Fruit fly (Drosophila melanogaster): ENCODE results near the gene ogre.

ogre gene

dm6 chrX:7011063-7011743 lies 20.1 kb upstream of the ogre start, which contains the start of the genes cm, sloth1 and sloth2 (continued):
- peak; percentile 86 for TF ChIP-seq CG7928 (GFP tag; optimal IDR thresholded peaks at IDR 0.05)
- peak; percentile 93 for TF ChIP-seq bab2 (GFP tag; optimal IDR thresholded peaks at IDR 0.05)
- no peak for TF ChIP-seq bowl (GFP tag; IDR thresholded peaks at IDR 0.05)
- no peak for TF ChIP-seq CG14965 (GFP tag; optimal IDR thresholded peaks at IDR 0.05; ENCODE audit: borderline replicate concordance)
- TF ChIP-seq CG14860 (GFP tag; IDR thresholded peaks at IDR 0.05; ENCODE audit: partially characterized antibody) = peak; percentile 75
- no peak for TF ChIP-seq CG8359 (GFP tag; optimal IDR thresholded peaks at IDR 0.05; ENCODE audit: borderline replicate concordance)
- TF ChIP-seq en (GFP tag; optimal IDR thresholded peaks at IDR 0.05) = peak; percentile 70
- TF ChIP-seq Usf (GFP tag; optimal IDR thresholded peaks at IDR 0.05) = peak; percentile 52
- TF ChIP-seq pho (GFP tag; optimal IDR thresholded peaks at IDR 0.05) = peak; percentile 87
- TF ChIP-seq CG17802 (tag; optimal IDR thresholded peaks at IDR 0.05) = peak; percentile 50
- peak; percentile 90 for TF ChIP-seq Ptx1 (GFP tag; IDR thresholded peaks at IDR 0.05)
- no peak for TF ChIP-seq CG1832 (GFP tag; optimal IDR thresholded peaks at IDR 0.05)
- TF ChIP-seq Hmr (GFP tag; optimal IDR thresholded peaks at IDR 0.05) = peak; percentile 87
- peak; percentile 89 for TF ChIP-seq Mad (GFP tag; optimal IDR thresholded peaks at IDR 0.05)
- TF ChIP-seq CG10543 (GFP tag; optimal IDR thresholded peaks at IDR 0.05) = peak; percentile 88
- TF ChIP-seq CG33557 (GFP tag; optimal IDR thresholded peaks at IDR 0.05) = peak; percentile 81
- TF ChIP-seq CG6791 (GFP tag; IDR thresholded peaks at IDR 0.05; ENCODE audit: partially characterized antibody) = peak; percentile 71
- TF ChIP-seq grn (GFP tag; optimal IDR thresholded peaks at IDR 0.05) = peak; percentile 32
- peak; percentile 63 for TF ChIP-seq luna (GFP tag; optimal IDR thresholded peaks at IDR 0.05)
- peak; percentile 74 for TF ChIP-seq cato (GFP tag; optimal IDR thresholded peaks at IDR 0.05; ENCODE audit: borderline replicate concordance)
- peak; percentile 77 for TF ChIP-seq CG15514 (GFP tag; optimal IDR thresholded peaks at IDR 0.05)
- peak; percentile 66 for TF ChIP-seq CG3065 (GFP tag; optimal IDR thresholded peaks at IDR 0.05)
- TF ChIP-seq CG10654 (GFP tag; optimal IDR thresholded peaks at IDR 0.05) = peak; percentile 79
- TF ChIP-seq tap (tag; optimal IDR thresholded peaks at IDR 0.05) = peak; percentile 73
- no peak for TF ChIP-seq Lpt (GFP tag; optimal IDR thresholded peaks at IDR 0.05)
- peak; percentile 47 for TF ChIP-seq CG6254 (GFP tag; optimal IDR thresholded peaks at IDR 0.05)
- TF ChIP-seq CG3847 (GFP tag; IDR thresholded peaks at IDR 0.05) = peak; percentile 87
- peak; percentile 11 for TF ChIP-seq CG9797 (GFP tag; optimal IDR thresholded peaks at IDR 0.05)
- TF ChIP-seq CG10147 (GFP tag; optimal IDR thresholded peaks at IDR 0.05) = peak; percentile 77
- TF ChIP-seq Dbx (GFP tag; IDR thresholded peaks at IDR 0.05) = peak; percentile 86
- peak; percentile 82 for TF ChIP-seq CG5953 (GFP tag; IDR thresholded peaks at IDR 0.05)
- TF ChIP-seq Deaf1 (tag; optimal IDR thresholded peaks at IDR 0.05) = peak; percentile 47
- peak; percentile 85 for TF ChIP-seq Camta (GFP tag; optimal IDR thresholded peaks at IDR 0.05)
- TF ChIP-seq sc (optimal IDR thresholded peaks at IDR 0.05) = no peak
- peak; percentile 18 for TF ChIP-seq sc (GFP tag; optimal IDR thresholded peaks at IDR 0.05)
- peak; percentile 77 for TF ChIP-seq vnd (GFP tag; IDR thresholded peaks at IDR 0.05; ENCODE audit: partially characterized antibody)
- peak; percentile 89 for TF ChIP-seq CG34224 (GFP tag; IDR thresholded peaks at IDR 0.05; ENCODE audit: partially characterized antibody)
- peak; percentile 62 for TF ChIP-seq HmgD (GFP tag; optimal IDR thresholded peaks at IDR 0.05)
- TF ChIP-seq ap (GFP tag; IDR thresholded peaks at IDR 0.05) = peak; percentile 75
- TF ChIP-seq MBD-R2 (GFP tag; IDR thresholded peaks at IDR 0.05) = peak; percentile 93
- TF ChIP-seq CG5245 (GFP tag; optimal IDR thresholded peaks at IDR 0.05) = peak; percentile 60
- peak; percentile 92 for TF ChIP-seq lilli (GFP tag; optimal IDR thresholded peaks at IDR 0.05)
- TF ChIP-seq az2 (GFP tag; optimal IDR thresholded peaks at IDR 0.05) = peak; percentile 91
- TF ChIP-seq toy (GFP tag; IDR thresholded peaks at IDR 0.05) = peak; percentile 59; the same call in 1 of the 2 replicates
- TF ChIP-seq sens-2 (GFP tag; IDR thresholded peaks at IDR 0.05) = peak; percentile 67
- peak; percentile 68; the same call in 1 of the 2 replicates for TF ChIP-seq CG43689 (GFP tag; IDR thresholded peaks at IDR 0.05)
- peak; percentile 58 for TF ChIP-seq D19A (tag; optimal IDR thresholded peaks at IDR 0.05)
- TF ChIP-seq Aef1 (GFP tag; IDR thresholded peaks at IDR 0.05) = peak; percentile 87
- peak; percentile 93 for TF ChIP-seq CG12391 (tag; optimal IDR thresholded peaks at IDR 0.05)
- TF ChIP-seq CG4854 (GFP tag; optimal IDR thresholded peaks at IDR 0.05) = peak; percentile 64

All from whole organism, embryonic.